Worm (Caenorhabditis elegans) whole organism, L4 larva: ENCODE results near the gene nipa-1.

Experiments used
- F26F4.8 ChIP-seq: fragments of 200-800 bp; sonication (Bioruptor generic); conservative IDR thresholded peaks from 2 replicates; pipeline ENCODE4 v1.3.6; 2022; ENCODE audit warnings: missing genetic modification characterization, missing compliant biosample characterization
- F44E2.7 ChIP-seq: fragments of 200-800 bp; sonication (Bioruptor generic); IDR thresholded peaks from 2 replicates; pipeline ENCODE4 v2.1.2; 2022; ENCODE audit warnings: missing genetic modification characterization, missing compliant biosample characterization
- F49E8.2 ChIP-seq: sonication (generic microtip); optimal IDR thresholded peaks from 2 replicates; lab custom pipeline; 2016; ENCODE audit warnings: missing compliant biosample characterization, mild to moderate bottlenecking, missing genetic modification characterization, borderline replicate concordance
- Y105C5A.15 ChIP-seq: fragments of 200-800 bp; sonication (Bioruptor generic); IDR thresholded peaks from 2 replicates; pipeline ENCODE4 v1.3.6; 2022; ENCODE audit warnings: missing genetic modification characterization, missing compliant biosample characterization
- Y5F2A.4 ChIP-seq: fragments of 200-800 bp; sonication (Bioruptor generic); optimal IDR thresholded peaks from 2 replicates; lab custom pipeline; 2018; ENCODE audit warnings: mild to moderate bottlenecking, missing genetic modification characterization, missing compliant biosample characterization
- Y75B8A.6 ChIP-seq: fragments of 200-800 bp; sonication (Bioruptor generic); IDR thresholded peaks from 2 replicates; pipeline ENCODE4 v1.3.6; 2022; ENCODE audit warnings: missing genetic modification reagents, missing genetic modification characterization, missing compliant biosample characterization
- ZK337.2 ChIP-seq: fragments of 200-800 bp; sonication (Bioruptor generic); IDR thresholded peaks from 2 replicates; pipeline ENCODE4 v1.3.6; 2022; ENCODE audit warnings: missing genetic modification reagents, missing genetic modification characterization, missing compliant biosample characterization
- aha-1 ChIP-seq: fragments of 150-350 bp; peaks from one replicate; lab custom pipeline; 2014; ENCODE audit warnings: missing biosample characterization, missing genetic modification characterization
- ceh-62 ChIP-seq: sonication (generic microtip); optimal IDR thresholded peaks from 2 replicates; lab custom pipeline; 2017; ENCODE audit warnings: missing biosample characterization, missing genetic modification characterization
- ceh-82 ChIP-seq: sonication (generic microtip); optimal IDR thresholded peaks from 2 replicates; lab custom pipeline; 2017; ENCODE audit warnings: missing biosample characterization, missing genetic modification characterization
- cey-2 ChIP-seq: sonication (generic microtip); optimal IDR thresholded peaks from 3 replicates; lab custom pipeline; 2017; ENCODE audit warnings: missing genetic modification characterization, mild to moderate bottlenecking, missing compliant biosample characterization, antibody characterized with exemption, borderline replicate concordance; ENCODE audit not compliant: insufficient read depth
- daf-16 ChIP-seq, 3 experiments: sonication (generic microtip); optimal IDR thresholded peaks; 2 replicates each; lab custom pipeline; 2016 to 2017; ENCODE audit warnings: missing genetic modification characterization in 3 of 3, missing genetic modification reagents in 3 of 3, mild to moderate bottlenecking in 2 of 3, missing compliant biosample characterization in 2 of 3, missing biosample characterization in 1 of 3, moderate library complexity in 1 of 3
- dmd-6 ChIP-seq: fragments of 200-800 bp; sonication (Bioruptor generic); IDR thresholded peaks from 2 replicates; pipeline ENCODE4 v1.3.6; 2022; ENCODE audit warnings: missing genetic modification reagents, missing genetic modification characterization, missing compliant biosample characterization
- duxl-1 ChIP-seq: sonication (generic microtip); optimal IDR thresholded peaks from 2 replicates; lab custom pipeline; 2016; ENCODE audit warnings: mild to moderate bottlenecking, missing genetic modification characterization, moderate library complexity, missing compliant biosample characterization; ENCODE audit not compliant: poor library complexity
- gei-8 ChIP-seq: fragments of 200-800 bp; sonication (Bioruptor generic); optimal IDR thresholded peaks from 2 replicates; lab custom pipeline; 2018; ENCODE audit warnings: mild to moderate bottlenecking, missing genetic modification characterization, missing compliant biosample characterization
- hif-1 ChIP-seq, 2 experiments: sonication (generic microtip); optimal IDR thresholded peaks; 2 replicates each; lab custom pipeline; 2016 to 2017; ENCODE audit warnings: missing compliant biosample characterization in 2 of 2, missing genetic modification characterization in 2 of 2, missing genetic modification reagents in 2 of 2, missing genotype in 2 of 2, mild to moderate bottlenecking in 1 of 2
- hlh-11 ChIP-seq: fragments of 200-800 bp; sonication (Bioruptor generic); optimal IDR thresholded peaks from 2 replicates; lab custom pipeline; 2018; ENCODE audit warnings: mild to moderate bottlenecking, missing genetic modification characterization, missing compliant biosample characterization
- lin-13 ChIP-seq: fragments of 150-350 bp; optimal IDR thresholded peaks from 2 replicates; lab custom pipeline; 2014; ENCODE audit warnings: missing biosample characterization, missing genetic modification reagents, missing genetic modification characterization
- lsy-2 ChIP-seq, 2 experiments: fragments of 150-350 bp in 1 of 2; sonication (generic microtip) in 1 of 2; optimal IDR thresholded peaks; 2 replicates each; lab custom pipeline; 2014 to 2017; ENCODE audit warnings: missing biosample characterization in 2 of 2, missing genetic modification characterization in 2 of 2
- madf-9 ChIP-seq: fragments of 200-800 bp; sonication (Bioruptor generic); conservative IDR thresholded peaks from 2 replicates; pipeline ENCODE4 v1.3.6; 2022; ENCODE audit warnings: missing genetic modification reagents, missing genetic modification characterization, missing compliant biosample characterization
- mdl-1 ChIP-seq, 2 experiments: fragments of 150-350 bp in 1 of 2; sonication (generic microtip) in 1 of 2; optimal IDR thresholded peaks; 2 replicates each; lab custom pipeline; 2014 to 2017; ENCODE audit warnings: missing biosample characterization in 2 of 2, missing genetic modification characterization in 2 of 2
- mep-1 ChIP-seq: fragments of 150-350 bp; sonication (generic microtip); optimal IDR thresholded peaks from 3 replicates; lab custom pipeline; 2014; ENCODE audit warnings: missing biosample characterization, missing genetic modification characterization
- nhr-10 ChIP-seq: fragments of 150-350 bp; optimal IDR thresholded peaks from 2 replicates; lab custom pipeline; 2014; ENCODE audit warnings: missing biosample characterization, missing genetic modification characterization
- nhr-11 ChIP-seq: fragments of 150-350 bp; optimal IDR thresholded peaks from 2 replicates; lab custom pipeline; 2014; ENCODE audit warnings: missing biosample characterization, missing genetic modification characterization
- nhr-28 ChIP-seq: fragments of 150-350 bp; optimal IDR thresholded peaks from 2 replicates; lab custom pipeline; 2014; ENCODE audit warnings: missing biosample characterization, missing genetic modification characterization
- nhr-48 ChIP-seq: sonication (generic microtip); optimal IDR thresholded peaks from 2 replicates; lab custom pipeline; 2016; ENCODE audit warnings: mild to moderate bottlenecking, missing genetic modification characterization, missing compliant biosample characterization
- nhr-76 ChIP-seq: fragments of 150-350 bp; optimal IDR thresholded peaks from 2 replicates; lab custom pipeline; 2014; ENCODE audit warnings: missing biosample characterization, missing genetic modification characterization
- nhr-77 ChIP-seq: fragments of 150-350 bp; optimal IDR thresholded peaks from 2 replicates; lab custom pipeline; 2014; ENCODE audit warnings: missing biosample characterization, missing genetic modification characterization
- spr-3 ChIP-seq: fragments of 200-800 bp; sonication (Bioruptor generic); optimal IDR thresholded peaks from 2 replicates; lab custom pipeline; 2018; ENCODE audit warnings: mild to moderate bottlenecking, missing genetic modification characterization, missing compliant biosample characterization
- unc-130 ChIP-seq: sonication (generic microtip); optimal IDR thresholded peaks from 2 replicates; lab custom pipeline; 2016; ENCODE audit warnings: missing genetic modification reagents, missing genetic modification characterization, missing compliant biosample characterization
- unc-39 ChIP-seq: sonication (generic microtip); optimal IDR thresholded peaks from 2 replicates; lab custom pipeline; 2017; ENCODE audit warnings: missing biosample characterization, missing genetic modification characterization
- zip-11 ChIP-seq: fragments of 200-800 bp; sonication (Bioruptor generic); IDR thresholded peaks from 2 replicates; pipeline ENCODE4 v1.3.6; 2022; ENCODE audit warnings: missing genetic modification characterization, missing compliant biosample characterization
- ztf-11 ChIP-seq: fragments of 150-350 bp; optimal IDR thresholded peaks from 2 replicates; lab custom pipeline; 2014; ENCODE audit warnings: missing biosample characterization, missing genetic modification characterization

The nipa-1 gene

ce11 chrIII:3106301-3106700 is 20.6 kb downstream of the nipa-1 start:
- TF ChIP-seq F44E2.7, result no peak
- TF ChIP-seq mdl-1 (tag; optimal IDR thresholded peaks at IDR 0.05; lab: Kevin White, UChicago), result no peak
- TF ChIP-seq ZK337.2 (GFP tag; lab: Robert Waterston, UW), result no peak

ce11 chrIII:3105212-3105611 is 21.7 kb downstream of the nipa-1 start:
- no peak for TF ChIP-seq F49E8.2 (tag; lab: Kevin White, UChicago)
- no peak for TF ChIP-seq lin-13 (GFP tag; lab: Kevin White, UChicago)
- TF ChIP-seq nhr-76 (tag; lab: Kevin White, UChicago), result no peak
- TF ChIP-seq spr-3, result no peak
- no peak for TF ChIP-seq hlh-11 (tag; lab: Kevin White, UChicago)
- no peak for TF ChIP-seq mep-1
- TF ChIP-seq ztf-11, result no peak
- no peak for TF ChIP-seq duxl-1 (tag; lab: Kevin White, UChicago)
- TF ChIP-seq dmd-6 (GFP tag; lab: Robert Waterston, UW), result no peak
- TF ChIP-seq Y105C5A.15 (GFP tag; lab: Robert Waterston, UW), result no peak
- TF ChIP-seq nhr-77 (tag; lab: Kevin White, UChicago), result no peak

- TF ChIP-seq lsy-2 (tag; optimal IDR thresholded peaks at IDR 0.05; lab: Kevin White, UChicago) (peak in 1 of 2 experiments; percentile 3), gei-8 (GFP tag; lab: Kevin White, UChicago) (no peak), hif-1 (tag; optimal IDR thresholded peaks at IDR 0.05; lab: Kevin White, UChicago) (peak in 1 of 2 experiments; percentile 74), Y75B8A.6 (GFP tag; lab: Robert Waterston, UW) (no peak), F26F4.8 (GFP tag; lab: Robert Waterston, UW) (no peak), duxl-1 (tag; lab: Kevin White, UChicago) (no peak), lin-13 (GFP tag; lab: Kevin White, UChicago) (peak; percentile 23), nhr-77 (tag; lab: Kevin White, UChicago) (peak; percentile 14), nhr-28 (tag; lab: Kevin White, UChicago) (peak; percentile 92), ceh-62 (tag; lab: Kevin White, UChicago) (no peak), nhr-10 (tag; lab: Kevin White, UChicago) (no peak), zip-11 (GFP tag; lab: Robert Waterston, UW) (no peak), ceh-82 (tag; lab: Kevin White, UChicago) (no peak), unc-130 (no peak), nhr-48 (tag; lab: Kevin White, UChicago) (peak; percentile 48), daf-16 (GFP tag; optimal IDR thresholded peaks at IDR 0.05; lab: Kevin White, UChicago) (no peak), daf-16 (tag; optimal IDR thresholded peaks at IDR 0.05; lab: Kevin White, UChicago) (peak; percentile 57), Y5F2A.4 (no peak), nhr-11 (tag; lab: Kevin White, UChicago) (peak; percentile 82), unc-39 (tag; lab: Kevin White, UChicago) (no peak), cey-2 (tag; lab: Kevin White, UChicago) (peak; percentile 50)
Observed at ce11 chrIII:3104536-3104935, 22.4 kb downstream of the nipa-1 start.

DNA sequence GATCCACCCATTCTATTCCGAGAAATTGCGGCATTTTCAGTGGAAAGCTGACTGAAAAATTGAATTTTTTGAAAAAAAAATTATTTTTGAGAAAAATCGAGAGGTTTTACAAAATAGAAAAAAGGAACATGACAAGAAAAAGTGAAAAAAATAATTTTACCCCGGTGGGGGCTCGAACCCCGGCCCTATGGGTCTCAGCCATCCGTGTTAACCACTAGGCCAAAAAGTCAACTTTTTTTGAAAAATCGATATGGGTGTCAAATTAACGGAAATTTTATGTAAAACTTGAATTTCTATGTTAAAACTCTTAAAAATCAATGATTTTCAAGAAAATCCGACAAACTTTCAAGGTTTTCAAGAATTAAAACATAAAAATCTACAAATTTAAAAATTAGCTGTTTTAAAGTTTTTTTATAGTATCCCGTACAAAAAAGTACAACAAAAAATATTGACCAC is 23.0 kb downstream of the nipa-1 start, which contains the start of gene Y53G8B.2:
Y53G8B.2 (minus strand) TSS at position 51 of the 456 bp plus-strand sequence.
- TF ChIP-seq aha-1 (tag; lab: Kevin White, UChicago) (peak; percentile 66), madf-9 (GFP tag; lab: Robert Waterston, UW) (no peak), F26F4.8 (GFP tag; lab: Robert Waterston, UW) (no peak)
- TF ChIP-seq, all 104 proteins: peak for 1
